Worm (Caenorhabditis elegans) whole organism, L4/young adult: ENCODE data around the gene sdz-23.

Experiments
- W03F9.2 ChIP-seq: fragments of 150-350 bp; optimal IDR thresholded peaks from 2 replicates; lab custom pipeline; 2014; ENCODE audit warnings: missing biosample characterization, missing genetic modification characterization
- dao-5 ChIP-seq: sonication (generic microtip); optimal IDR thresholded peaks from 2 replicates; lab custom pipeline; 2016; ENCODE audit warnings: missing genotype, missing genetic modification characterization, moderate library complexity, missing compliant biosample characterization
- him-1 ChIP-seq: sonication (generic microtip); optimal IDR thresholded peaks from 2 replicates; lab custom pipeline; 2016; ENCODE audit warnings: missing genotype, missing genetic modification reagents, missing genetic modification characterization, missing compliant biosample characterization

- TF ChIP-seq dao-5 (tag; lab: Kevin White, UChicago) (no peak), him-1 (tag; lab: Kevin White, UChicago) (no peak), W03F9.2 (tag; lab: Kevin White, UChicago) (no peak)
Measured at ce11 chrV:8123384-8123783, 24.0 kb downstream of the sdz-23 start, which contains the start of gene D1014.5.
